1 worm cellular context compared by ENCODE assay signal in genomic region chrV:5695635-5696034, ce11.
TF ChIP-seq lines count a peak whose summit lies in the region.

No protein-coding gene starts in this region.

TF ChIP-seq in whole organism, L1 larva, 84 proteins besides CTCF, POLR2A, EP300 and RAD21 (continued from another document):
- TF ChIP-seq snu-23 (GFP tag; optimal IDR thresholded peaks at IDR 0.05; lab: Kevin White, UChicago), result peak; percentile 27
- TF ChIP-seq pax-3 (tag; optimal IDR thresholded peaks at IDR 0.05; lab: Kevin White, UChicago), result no peak
- no peak for TF ChIP-seq vab-15 (tag; optimal IDR thresholded peaks at IDR 0.05; lab: Kevin White, UChicago)
- TF ChIP-seq elt-2 (tag; optimal IDR thresholded peaks at IDR 0.05; lab: Kevin White, UChicago), result no peak
- TF ChIP-seq blmp-1 (tag; optimal IDR thresholded peaks at IDR 0.05; lab: Kevin White, UChicago), result peak; percentile 94
- no peak for TF ChIP-seq tlp-1 (tag; optimal IDR thresholded peaks at IDR 0.05; lab: Kevin White, UChicago)
- peak; percentile 24 for TF ChIP-seq nhr-71 (tag; optimal IDR thresholded peaks at IDR 0.05; lab: Kevin White, UChicago)
- TF ChIP-seq lir-3 (tag; optimal IDR thresholded peaks at IDR 0.05; lab: Kevin White, UChicago; ENCODE audit: poor library complexity), result no peak
- TF ChIP-seq nhr-19 (GFP tag; conservative IDR thresholded peaks at IDR 0.05; lab: Robert Waterston, UW), result no peak
- TF ChIP-seq fkh-10 (GFP tag; optimal IDR thresholded peaks at IDR 0.05; lab: Kevin White, UChicago), result no peak
